Fruit fly (Drosophila melanogaster): Measurements from ENCODE around the gene CG13712.

Gene CG13712

DNA sequence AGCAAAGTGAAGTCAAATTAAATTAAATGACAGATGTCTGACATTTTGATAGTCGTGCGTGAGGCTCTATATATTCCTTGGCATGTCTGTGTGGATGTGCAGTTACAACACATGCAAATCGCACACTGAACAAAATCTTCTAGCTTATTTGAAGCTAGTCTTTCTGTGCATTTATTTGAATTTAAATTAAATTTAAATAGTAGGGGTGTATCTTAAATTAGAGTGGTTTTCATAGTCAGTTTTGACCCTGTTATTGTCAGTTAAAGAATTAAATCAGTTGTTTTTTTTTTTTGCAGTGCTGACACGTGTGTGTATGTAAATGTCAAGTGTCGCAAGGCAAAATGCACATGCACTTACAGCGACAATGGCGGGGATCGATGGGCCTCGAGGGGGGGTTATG, 30.6 kb downstream of the CG13712 start (continued):
- no peak for TF ChIP-seq CG31627 (GFP tag; optimal IDR thresholded peaks at IDR 0.05)
- no peak for TF ChIP-seq net (GFP tag; optimal IDR thresholded peaks at IDR 0.05)
- no peak for TF ChIP-seq Blimp-1 (GFP tag; optimal IDR thresholded peaks at IDR 0.05)
- peak; percentile 8 for TF ChIP-seq cyc (GFP tag; optimal IDR thresholded peaks at IDR 0.05)
- TF ChIP-seq Sox15 (GFP tag; optimal IDR thresholded peaks at IDR 0.05), result no peak
- no peak for TF ChIP-seq Eip93F (GFP tag; optimal IDR thresholded peaks at IDR 0.05)
- TF ChIP-seq Lpt (GFP tag; optimal IDR thresholded peaks at IDR 0.05), result no peak
- TF ChIP-seq Gug (GFP tag; IDR thresholded peaks at IDR 0.05), result 0 out of 2 replicates have a peak, but pooled peaks have one; percentile 14
- TF ChIP-seq dac (GFP tag; optimal IDR thresholded peaks at IDR 0.05), result no peak
- TF ChIP-seq Ets96B (tag; optimal IDR thresholded peaks at IDR 0.05), result peak; percentile 41
- TF ChIP-seq CG11762 (GFP tag; optimal IDR thresholded peaks at IDR 0.05; ENCODE audit: insufficient read depth), result peak; percentile 11
- no peak for TF ChIP-seq CG15336 (GFP tag; IDR thresholded peaks at IDR 0.05)
- peak; percentile 36 for TF ChIP-seq CG10669 (GFP tag; optimal IDR thresholded peaks at IDR 0.05)
- TF ChIP-seq Hr4 (GFP tag; optimal IDR thresholded peaks at IDR 0.05), result no peak
- TF ChIP-seq CG4318 (GFP tag; optimal IDR thresholded peaks at IDR 0.05), result no peak

dm6 chr3L:4677532-4677931, 32.2 kb downstream of the CG13712 start, which contains the start of gene CG34266:
Gene CG34266 (plus strand): TSS chr3L:4677832.
- TF ChIP-seq Hr39 (GFP tag; optimal IDR thresholded peaks at IDR 0.05), result no peak
- no peak for TF ChIP-seq CG3032 (tag; optimal IDR thresholded peaks at IDR 0.05)
- no peak for TF ChIP-seq ss (GFP tag; optimal IDR thresholded peaks at IDR 0.05)
- TF ChIP-seq cyc (GFP tag; optimal IDR thresholded peaks at IDR 0.05), result no peak
- no peak for TF ChIP-seq CG1621 (tag; optimal IDR thresholded peaks at IDR 0.05)
- TF ChIP-seq spab (GFP tag; optimal IDR thresholded peaks at IDR 0.05), result no peak

- TF ChIP-seq CG7368 (GFP tag; optimal IDR thresholded peaks at IDR 0.05), result no peak
- TF ChIP-seq CG11762 (GFP tag; optimal IDR thresholded peaks at IDR 0.05; ENCODE audit: insufficient read depth), result no peak
- TF ChIP-seq Smox (GFP tag; optimal IDR thresholded peaks at IDR 0.05), result no peak
- TF ChIP-seq Gug (GFP tag; IDR thresholded peaks at IDR 0.05), result no peak
- no peak for TF ChIP-seq CG8319 (GFP tag; optimal IDR thresholded peaks at IDR 0.05)
- no peak for TF ChIP-seq Ets21C (GFP tag; optimal IDR thresholded peaks at IDR 0.05)
- TF ChIP-seq Sox102F (GFP tag; optimal IDR thresholded peaks at IDR 0.05), result no peak
- TF ChIP-seq Met (GFP tag; optimal IDR thresholded peaks at IDR 0.05), result no peak
- TF ChIP-seq Hr39 (GFP tag; optimal IDR thresholded peaks at IDR 0.05), result no peak
- no peak for TF ChIP-seq Hr4 (GFP tag; optimal IDR thresholded peaks at IDR 0.05)
- no peak for TF ChIP-seq CG10669 (GFP tag; optimal IDR thresholded peaks at IDR 0.05)
- no peak for TF ChIP-seq svp (GFP tag)
- no peak for TF ChIP-seq CG6854 (GFP tag; optimal IDR thresholded peaks at IDR 0.05)
- TF ChIP-seq Sox14 (GFP tag; optimal IDR thresholded peaks at IDR 0.05), result no peak
- no peak for TF ChIP-seq CG8632 (GFP tag; optimal IDR thresholded peaks at IDR 0.05)
- no peak for TF ChIP-seq CG8119 (GFP tag; IDR thresholded peaks at IDR 0.05)
- TF ChIP-seq CG6792 (GFP tag; optimal IDR thresholded peaks at IDR 0.05), result no peak
Measured at dm6 chr3L:4667289-4667688, 42.4 kb downstream of the CG13712 start, which contains the start of gene CG32236. Gene CG32236 (minus strand): TSS chr3L:4667389.

All from whole organism, prepupa.